Fruit fly (Drosophila melanogaster): Measurements from ENCODE around the gene CG4069.
A peak's percentile ranks its signal among the peaks of the same experiment; 100 is the strongest.

The CG4069 gene

dm6 chr3L:12495312-12495725 is 41.8 kb downstream of the CG4069 start (continued):
- TF ChIP-seq CG12391 (tag; optimal IDR thresholded peaks at IDR 0.05) (peak; percentile 57), insv (GFP tag; optimal IDR thresholded peaks at IDR 0.05) (no peak), CG16779 (GFP tag; IDR thresholded peaks at IDR 0.05) (no peak), ssp (GFP tag; IDR thresholded peaks at IDR 0.05) (0 out of 2 replicates have a peak, but pooled peaks have one; percentile 11), dysf (GFP tag; IDR thresholded peaks at IDR 0.05) (peak; percentile 49; the same call in 1 of the 3 replicates), CG3163 (GFP tag; optimal IDR thresholded peaks at IDR 0.05) (no peak), crp (GFP tag; optimal IDR thresholded peaks at IDR 0.05) (no peak), CG6254 (GFP tag; optimal IDR thresholded peaks at IDR 0.05) (no peak), mam (GFP tag; optimal IDR thresholded peaks at IDR 0.05) (peak; percentile 8), ems (GFP tag; optimal IDR thresholded peaks at IDR 0.05) (no peak), CG43689 (GFP tag; IDR thresholded peaks at IDR 0.05) (no peak), CG18619 (GFP tag; optimal IDR thresholded peaks at IDR 0.05) (peak; percentile 16), Hmx (GFP tag; optimal IDR thresholded peaks at IDR 0.05) (no peak), Lim3 (GFP tag; IDR thresholded peaks at IDR 0.05) (no peak), Poxn (GFP tag; IDR thresholded peaks at IDR 0.05) (no peak), CG17186 (GFP tag; optimal IDR thresholded peaks at IDR 0.05) (no peak), zen2 (GFP tag; IDR thresholded peaks at IDR 0.05; ENCODE audit: partially characterized antibody) (no peak), Med (GFP tag) (peak; percentile 56), zf30C (GFP tag; optimal IDR thresholded peaks at IDR 0.05) (peak; percentile 47), CG34422 (GFP tag; IDR thresholded peaks at IDR 0.05) (no peak), lov (optimal IDR thresholded peaks at IDR 0.05) (no peak), lov (GFP tag; IDR thresholded peaks at IDR 0.05) (no peak), stwl (tag; optimal IDR thresholded peaks at IDR 0.05) (no peak), CG12219 (GFP tag; optimal IDR thresholded peaks at IDR 0.05) (peak; percentile 47), D19A (tag; optimal IDR thresholded peaks at IDR 0.05) (peak; percentile 43), sd (tag; optimal IDR thresholded peaks at IDR 0.05) (no peak), ci (GFP tag; IDR thresholded peaks at IDR 0.05) (no peak), br (optimal IDR thresholded peaks at IDR 0.05) (no peak), chif (GFP tag; optimal IDR thresholded peaks at IDR 0.05) (peak in 1 of 2 experiments; percentile 12), cad (GFP tag; optimal IDR thresholded peaks at IDR 0.05) (no peak), al (GFP tag; IDR thresholded peaks at IDR 0.05) (no peak), zen (tag; optimal IDR thresholded peaks at IDR 0.05) (no peak), z (GFP tag; IDR thresholded peaks at IDR 0.05) (peak; percentile 90), CG6791 (GFP tag; IDR thresholded peaks at IDR 0.05; ENCODE audit: partially characterized antibody) (no peak), Vsx1 (GFP tag; optimal IDR thresholded peaks at IDR 0.05) (peak; percentile 8), CG11398 (GFP tag; optimal IDR thresholded peaks at IDR 0.05) (no peak), gcm (GFP tag; optimal IDR thresholded peaks at IDR 0.05) (no peak), CG3995 (GFP tag; optimal IDR thresholded peaks at IDR 0.05) (no peak), CG13775 (GFP tag; optimal IDR thresholded peaks at IDR 0.05) (peak; percentile 13), CG1792 (GFP tag; optimal IDR thresholded peaks at IDR 0.05) (no peak), CG10209 (GFP tag; optimal IDR thresholded peaks at IDR 0.05) (peak; percentile 35), CG17385 (GFP tag; optimal IDR thresholded peaks at IDR 0.05) (peak; percentile 55), sna (GFP tag; IDR thresholded peaks at IDR 0.05; ENCODE audit: partially characterized antibody) (no peak), CG8944 (GFP tag; optimal IDR thresholded peaks at IDR 0.05) (no peak), tio (GFP tag; optimal IDR thresholded peaks at IDR 0.05) (peak; percentile 26), CG1024 (GFP tag; IDR thresholded peaks at IDR 0.05) (no peak), CG11723 (GFP tag; optimal IDR thresholded peaks at IDR 0.05) (peak; percentile 38), Dek (tag; optimal IDR thresholded peaks at IDR 0.05) (no peak), BtbVII (GFP tag; optimal IDR thresholded peaks at IDR 0.05) (no peak), ap (GFP tag; IDR thresholded peaks at IDR 0.05) (no peak), ab (GFP tag; optimal IDR thresholded peaks at IDR 0.05) (no peak), Gsc (GFP tag; IDR thresholded peaks at IDR 0.05) (no peak)
